Fruit fly (Drosophila melanogaster): Measurements from ENCODE around the gene toc.

DNA sequence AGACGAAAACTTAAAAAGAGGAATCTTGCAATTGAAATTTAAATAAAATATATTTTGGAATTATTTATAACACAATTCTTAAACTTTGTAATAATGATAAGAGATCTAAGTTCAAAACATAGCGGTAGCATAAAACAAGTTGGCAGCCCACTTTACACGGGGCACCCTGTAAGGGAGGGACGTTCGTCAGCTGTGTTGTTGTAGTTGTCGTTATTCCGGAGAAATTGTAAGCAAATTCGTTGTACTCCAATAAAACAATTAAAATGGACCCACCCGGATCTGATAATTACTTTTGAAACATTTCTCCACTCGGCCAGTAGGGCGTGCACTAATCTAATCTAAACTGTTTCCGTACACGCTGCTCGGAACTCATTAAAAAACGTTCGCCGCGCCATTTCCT, 114.2 kb downstream of the toc start, which contains the start of gene GABPI:
- TF ChIP-seq Myc (optimal IDR thresholded peaks at IDR 0.05) (no peak), psq (optimal IDR thresholded peaks at IDR 0.05) (no peak), h (optimal IDR thresholded peaks at IDR 0.05) (no peak)

All from Kc167 (cell line).